Worm (Caenorhabditis elegans) whole organism, L4 larva: Measurements from ENCODE around the gene slc-5A12.

Experiments
- F26F4.8 ChIP-seq: fragments of 200-800 bp; sonication (Bioruptor generic); conservative IDR thresholded peaks from 2 replicates; pipeline ENCODE4 v1.3.6; 2022; ENCODE audit warnings: missing genetic modification characterization, missing compliant biosample characterization
- F49E8.2 ChIP-seq: sonication (generic microtip); optimal IDR thresholded peaks from 2 replicates; lab custom pipeline; 2016; ENCODE audit warnings: missing compliant biosample characterization, mild to moderate bottlenecking, missing genetic modification characterization, borderline replicate concordance
- T20F7.1 ChIP-seq: fragments of 200-800 bp; sonication (Bioruptor generic); optimal IDR thresholded peaks from 2 replicates; lab custom pipeline; 2018; ENCODE audit warnings: mild to moderate bottlenecking, missing genetic modification characterization, missing compliant biosample characterization
- Y105C5A.15 ChIP-seq: fragments of 200-800 bp; sonication (Bioruptor generic); IDR thresholded peaks from 2 replicates; pipeline ENCODE4 v1.3.6; 2022; ENCODE audit warnings: missing genetic modification characterization, missing compliant biosample characterization
- Y5F2A.4 ChIP-seq: fragments of 200-800 bp; sonication (Bioruptor generic); optimal IDR thresholded peaks from 2 replicates; lab custom pipeline; 2018; ENCODE audit warnings: mild to moderate bottlenecking, missing genetic modification characterization, missing compliant biosample characterization
- ZK337.2 ChIP-seq: fragments of 200-800 bp; sonication (Bioruptor generic); IDR thresholded peaks from 2 replicates; pipeline ENCODE4 v1.3.6; 2022; ENCODE audit warnings: missing genetic modification reagents, missing genetic modification characterization, missing compliant biosample characterization
- aha-1 ChIP-seq: fragments of 150-350 bp; peaks from one replicate; lab custom pipeline; 2014; ENCODE audit warnings: missing biosample characterization, missing genetic modification characterization
- ama-1 ChIP-seq: fragments of 150-350 bp; optimal IDR thresholded peaks from 2 replicates; lab custom pipeline; 2014; ENCODE audit warnings: inconsistent platforms, mixed read lengths
- attf-4 ChIP-seq: sonication (generic microtip); optimal IDR thresholded peaks from 3 replicates; lab custom pipeline; 2017; ENCODE audit warnings: missing biosample characterization, missing genetic modification characterization
- ceh-20 ChIP-seq: fragments of 200-800 bp; sonication (Bioruptor generic); IDR thresholded peaks from 2 replicates; pipeline ENCODE4 v1.3.6; 2022; ENCODE audit warnings: missing genetic modification reagents, missing genetic modification characterization, missing compliant biosample characterization
- ceh-82 ChIP-seq: sonication (generic microtip); optimal IDR thresholded peaks from 2 replicates; lab custom pipeline; 2017; ENCODE audit warnings: missing biosample characterization, missing genetic modification characterization
- cey-2 ChIP-seq: sonication (generic microtip); optimal IDR thresholded peaks from 3 replicates; lab custom pipeline; 2017; ENCODE audit warnings: missing genetic modification characterization, mild to moderate bottlenecking, missing compliant biosample characterization, antibody characterized with exemption, borderline replicate concordance; ENCODE audit not compliant: insufficient read depth
- ctbp-1 ChIP-seq: fragments of 200-800 bp; sonication (Bioruptor generic); IDR thresholded peaks from 2 replicates; pipeline ENCODE4 v1.3.6; 2022; ENCODE audit warnings: missing genetic modification reagents, missing genetic modification characterization, missing compliant biosample characterization
- daf-12 ChIP-seq: fragments of 150-350 bp; optimal IDR thresholded peaks from 2 replicates; lab custom pipeline; 2014; ENCODE audit warnings: missing biosample characterization, missing genetic modification reagents, missing genetic modification characterization
- daf-16 ChIP-seq, 3 experiments: sonication (generic microtip); optimal IDR thresholded peaks; 2 replicates each; lab custom pipeline; 2016 to 2017; ENCODE audit warnings: missing genetic modification characterization in 3 of 3, missing genetic modification reagents in 3 of 3, mild to moderate bottlenecking in 2 of 3, missing compliant biosample characterization in 2 of 3, missing biosample characterization in 1 of 3, moderate library complexity in 1 of 3
- dpl-1 ChIP-seq: fragments of 150-350 bp; optimal IDR thresholded peaks from 2 replicates; lab custom pipeline; 2014; ENCODE audit warnings: missing biosample characterization, missing genetic modification reagents, missing genetic modification characterization
- dve-1 ChIP-seq: sonication (generic microtip); optimal IDR thresholded peaks from 2 replicates; lab custom pipeline; 2017; ENCODE audit warnings: antibody characterized with exemption, mild to moderate bottlenecking, missing genetic modification characterization, missing compliant biosample characterization; ENCODE audit not compliant: insufficient read depth
- egl-27 ChIP-seq: sonication (generic microtip); optimal IDR thresholded peaks from 3 replicates; lab custom pipeline; 2017; ENCODE audit warnings: missing biosample characterization, missing genetic modification reagents, missing genetic modification characterization
- fos-1 ChIP-seq: fragments of 150-350 bp; optimal IDR thresholded peaks from 2 replicates; lab custom pipeline; 2014; ENCODE audit warnings: missing biosample characterization, missing genetic modification characterization
- jun-1 ChIP-seq: fragments of 150-350 bp; optimal IDR thresholded peaks from 2 replicates; lab custom pipeline; 2014; ENCODE audit warnings: missing biosample characterization, missing genetic modification reagents, missing genetic modification characterization
- lin-13 ChIP-seq: fragments of 150-350 bp; optimal IDR thresholded peaks from 2 replicates; lab custom pipeline; 2014; ENCODE audit warnings: missing biosample characterization, missing genetic modification reagents, missing genetic modification characterization
- lin-38 ChIP-seq: fragments of 200-800 bp; sonication (Bioruptor generic); IDR thresholded peaks from 2 replicates; pipeline ENCODE4 v1.3.6; 2022; ENCODE audit warnings: missing genetic modification reagents, missing genetic modification characterization, missing compliant biosample characterization
- lsy-2 ChIP-seq, 2 experiments: fragments of 150-350 bp in 1 of 2; sonication (generic microtip) in 1 of 2; optimal IDR thresholded peaks; 2 replicates each; lab custom pipeline; 2014 to 2017; ENCODE audit warnings: missing biosample characterization in 2 of 2, missing genetic modification characterization in 2 of 2
- madf-5 ChIP-seq, 2 experiments: fragments of 200-800 bp; sonication (Bioruptor generic); IDR thresholded peaks; 2 replicates each; pipeline ENCODE4 v1.3.6; 2022; ENCODE audit warnings: missing compliant biosample characterization in 2 of 2, missing genetic modification characterization in 2 of 2
- mxl-3 ChIP-seq: fragments of 200-800 bp; sonication (Bioruptor generic); optimal IDR thresholded peaks from 2 replicates; lab custom pipeline; 2018; ENCODE audit warnings: mild to moderate bottlenecking, missing genetic modification characterization, missing compliant biosample characterization
- nhr-102 ChIP-seq: sonication (generic microtip); optimal IDR thresholded peaks from 2 replicates; lab custom pipeline; 2016; ENCODE audit warnings: mild to moderate bottlenecking, missing genetic modification characterization, moderate library complexity, missing compliant biosample characterization
- nhr-237 ChIP-seq: sonication (generic microtip); optimal IDR thresholded peaks from 2 replicates; lab custom pipeline; 2017; ENCODE audit warnings: missing biosample characterization, missing genetic modification characterization
- nhr-6 ChIP-seq: fragments of 150-350 bp; optimal IDR thresholded peaks from 2 replicates; lab custom pipeline; 2014; ENCODE audit warnings: missing biosample characterization, missing genetic modification characterization
- pha-4 ChIP-seq, 2 experiments: fragments of 150-350 bp in 1 of 2; fragments of 200-800 bp in 1 of 2; sonication (Bioruptor generic) in 1 of 2; IDR thresholded peaks in 1 of 2; optimal IDR thresholded peaks in 1 of 2; 2 replicates each; pipeline versions ENCODE4 v1.3.6 to Lab custom; 2014 to 2022; ENCODE audit warnings: missing genetic modification characterization in 2 of 2, missing genetic modification reagents in 2 of 2, missing biosample characterization in 1 of 2, missing compliant biosample characterization in 1 of 2
- php-3 ChIP-seq: fragments of 200-800 bp; sonication (Bioruptor generic); IDR thresholded peaks from 2 replicates; pipeline ENCODE4 v1.3.6; 2022; ENCODE audit warnings: missing genetic modification reagents, missing genetic modification characterization, missing compliant biosample characterization
- pqm-1 ChIP-seq: sonication (generic microtip); optimal IDR thresholded peaks from 2 replicates; lab custom pipeline; 2017; ENCODE audit warnings: missing biosample characterization, missing genetic modification characterization
- rbr-2 ChIP-seq: sonication (generic microtip); optimal IDR thresholded peaks from 2 replicates; lab custom pipeline; 2016; ENCODE audit warnings: missing genotype, missing genetic modification characterization, missing compliant biosample characterization
- sdz-12 ChIP-seq: fragments of 200-800 bp; sonication (Bioruptor generic); optimal IDR thresholded peaks from 2 replicates; lab custom pipeline; 2018; ENCODE audit warnings: mild to moderate bottlenecking, missing genetic modification characterization, missing compliant biosample characterization
- set-16 ChIP-seq: fragments of 200-800 bp; sonication (Bioruptor generic); IDR thresholded peaks from 2 replicates; pipeline ENCODE4 v1.3.6; 2022; ENCODE audit warnings: missing genetic modification reagents, missing genetic modification characterization, missing compliant biosample characterization
- skn-1 ChIP-seq: fragments of 150-350 bp; optimal IDR thresholded peaks from 2 replicates; lab custom pipeline; 2014; ENCODE audit warnings: missing biosample characterization, missing genetic modification characterization
- snpc-4 ChIP-seq: fragments of 150-350 bp; optimal IDR thresholded peaks from 2 replicates; lab custom pipeline; 2014; ENCODE audit warnings: missing biosample characterization, missing genetic modification characterization
- spr-3 ChIP-seq: fragments of 200-800 bp; sonication (Bioruptor generic); optimal IDR thresholded peaks from 2 replicates; lab custom pipeline; 2018; ENCODE audit warnings: mild to moderate bottlenecking, missing genetic modification characterization, missing compliant biosample characterization
- tra-1 ChIP-seq: fragments of 200-800 bp; sonication (Bioruptor generic); IDR thresholded peaks from 2 replicates; pipeline ENCODE4 v1.3.6; 2022; ENCODE audit warnings: missing genetic modification reagents, missing genetic modification characterization, missing compliant biosample characterization
- unc-130 ChIP-seq: sonication (generic microtip); optimal IDR thresholded peaks from 2 replicates; lab custom pipeline; 2016; ENCODE audit warnings: missing genetic modification reagents, missing genetic modification characterization, missing compliant biosample characterization
- unc-39 ChIP-seq: sonication (generic microtip); optimal IDR thresholded peaks from 2 replicates; lab custom pipeline; 2017; ENCODE audit warnings: missing biosample characterization, missing genetic modification characterization
- vab-7 ChIP-seq: fragments of 200-800 bp; sonication (Bioruptor generic); IDR thresholded peaks from 2 replicates; pipeline ENCODE4 v1.3.6; 2022; ENCODE audit warnings: missing genetic modification reagents, missing genetic modification characterization, missing compliant biosample characterization
- zfp-2 ChIP-seq: sonication (generic microtip); optimal IDR thresholded peaks from 2 replicates; lab custom pipeline; 2016; ENCODE audit warnings: mild to moderate bottlenecking, missing genetic modification characterization, missing compliant biosample characterization

slc-5A12 gene

DNA sequence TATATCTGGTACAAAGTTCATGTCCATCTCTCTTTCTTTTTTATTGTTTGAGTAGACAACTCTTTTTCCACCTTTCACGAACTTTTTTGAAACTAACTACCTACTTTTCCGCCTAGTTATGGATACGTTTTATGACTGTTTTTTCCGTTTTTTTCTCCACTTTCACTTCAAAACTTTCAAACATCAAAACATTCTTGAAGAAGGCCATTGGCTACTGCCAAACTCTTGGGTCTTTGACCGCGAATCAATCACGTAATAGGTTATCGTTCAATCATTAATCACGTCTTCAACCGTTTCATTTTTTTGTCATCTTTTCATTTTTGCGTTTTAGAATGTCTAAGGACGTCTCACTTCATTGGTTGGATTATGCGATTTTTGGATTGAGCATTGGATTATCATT lies at the start of gene slc-5A12:
slc-5A12 (plus strand) TSS at position 333 of the 400 bp plus-strand sequence.
- no peak for TF ChIP-seq ctbp-1 (GFP tag; lab: Robert Waterston, UW)
- no peak for TF ChIP-seq cey-2 (tag; lab: Kevin White, UChicago)
- no peak for TF ChIP-seq attf-4 (tag; lab: Kevin White, UChicago)
- no peak for TF ChIP-seq nhr-102
- no peak for TF ChIP-seq dpl-1 (GFP tag; lab: Kevin White, UChicago)
- no peak for TF ChIP-seq ceh-82
- TF ChIP-seq daf-12 (tag; lab: Kevin White, UChicago) = no peak
- no peak for TF ChIP-seq nhr-6
- TF ChIP-seq zfp-2 = no peak
- TF ChIP-seq unc-130 = no peak
- no peak for TF ChIP-seq daf-16 (GFP tag; optimal IDR thresholded peaks at IDR 0.05; lab: Kevin White, UChicago)
- TF ChIP-seq daf-16 (tag; optimal IDR thresholded peaks at IDR 0.05; lab: Kevin White, UChicago) = no peak
- TF ChIP-seq rbr-2 (tag; lab: Kevin White, UChicago) = no peak
- TF ChIP-seq snpc-4 (tag; lab: Kevin White, UChicago) = no peak
- no peak for TF ChIP-seq ceh-20
- no peak for TF ChIP-seq F26F4.8 (GFP tag; lab: Robert Waterston, UW)
- no peak for TF ChIP-seq mxl-3 (GFP tag; lab: Kevin White, UChicago)
- no peak for TF ChIP-seq skn-1 (tag; lab: Kevin White, UChicago)
- no peak for TF ChIP-seq T20F7.1
- no peak for TF ChIP-seq Y5F2A.4 (GFP tag; lab: Kevin White, UChicago)
- TF ChIP-seq nhr-237 (tag; lab: Kevin White, UChicago) = no peak
- TF ChIP-seq, all 104 proteins: peak for 0

- no peak for TF ChIP-seq egl-27 (tag; lab: Kevin White, UChicago)
- TF ChIP-seq sdz-12 (GFP tag; lab: Kevin White, UChicago) = no peak
- no peak for TF ChIP-seq spr-3
- no peak for TF ChIP-seq lin-13 (GFP tag; lab: Kevin White, UChicago)
- no peak for TF ChIP-seq php-3
- TF ChIP-seq jun-1 = no peak
- TF ChIP-seq set-16 = no peak
- no peak for TF ChIP-seq aha-1
- TF ChIP-seq Y5F2A.4 (GFP tag; lab: Kevin White, UChicago) = no peak
- no peak for TF ChIP-seq lsy-2 (tag; optimal IDR thresholded peaks at IDR 0.05; lab: Kevin White, UChicago)
- TF ChIP-seq lin-38 (GFP tag; lab: Robert Waterston, UW) = no peak
- TF ChIP-seq unc-39 (tag; lab: Kevin White, UChicago) = no peak
- no peak for TF ChIP-seq F49E8.2
- no peak for TF ChIP-seq pqm-1 (tag; lab: Kevin White, UChicago)
- no peak for TF ChIP-seq fos-1
- no peak for TF ChIP-seq Y105C5A.15 (GFP tag; lab: Robert Waterston, UW)
- no peak for TF ChIP-seq tra-1
- TF ChIP-seq ZK337.2 (GFP tag; lab: Robert Waterston, UW) = no peak
- no peak for TF ChIP-seq vab-7 (GFP tag; lab: Robert Waterston, UW)
- TF ChIP-seq, all 104 proteins: peak for 0
Measured at ce11 chrIV:11892545-11892944, 44.7 kb upstream of the slc-5A12 start.

DNA sequence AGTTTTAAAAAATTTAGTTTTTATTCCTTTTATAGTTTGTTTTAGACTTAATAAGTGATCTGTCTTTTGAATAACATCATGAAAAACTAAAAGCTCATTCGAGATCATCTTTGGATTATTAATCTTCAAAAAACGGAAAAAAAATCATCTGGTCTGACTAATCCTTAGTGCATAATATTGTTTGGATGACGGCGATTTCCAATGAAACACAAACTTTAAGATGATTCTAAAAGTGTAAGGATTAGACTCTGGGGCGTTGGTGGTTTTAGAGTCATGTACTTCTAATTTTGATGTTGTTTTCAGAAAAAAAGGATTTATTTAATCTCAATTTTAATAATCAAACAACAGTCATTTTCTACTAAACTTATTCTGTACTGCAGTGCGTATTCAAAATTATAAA lies 43.9 kb upstream of the slc-5A12 start:
- TF ChIP-seq dve-1 (tag; lab: Kevin White, UChicago) (no peak), madf-5 (GFP tag; IDR thresholded peaks at IDR 0.05; lab: Robert Waterston, UW) (no peak), ama-1 (lab: Kevin White, UChicago) (no peak), ceh-20 (no peak), pha-4 (GFP tag; IDR thresholded peaks at IDR 0.05; lab: Robert Waterston, UW) (no peak), pha-4 (tag; optimal IDR thresholded peaks at IDR 0.05; lab: Kevin White, UChicago) (no peak), php-3 (no peak)
